Fruit fly (Drosophila melanogaster) whole organism, embryonic: ENCODE measurements around the gene CG5516.
A peak's percentile ranks its signal among the peaks of the same experiment; 100 is the strongest.

Source experiments
- Antp ChIP-seq: fragments of 200-800 bp; sonication (Bioruptor generic); optimal IDR thresholded peaks from 3 replicates; lab custom pipeline; 2016; ENCODE audit warnings: missing biosample characterization, missing genetic modification characterization
- BEAF-32 ChIP-seq: fragments of 200-800 bp; sonication (Bioruptor generic); optimal IDR thresholded peaks from 3 replicates; lab custom pipeline; 2017; ENCODE audit warnings: missing biosample characterization, missing genetic modification characterization, mild to moderate bottlenecking, moderate library complexity, missing genetic modification reagents
- CG10267 ChIP-seq: fragments of 200-800 bp; sonication (Bioruptor generic); optimal IDR thresholded peaks from 2 replicates; lab custom pipeline; 2018; ENCODE audit warnings: missing biosample characterization, mild to moderate bottlenecking, missing genetic modification characterization, moderate library complexity
- CG10462 ChIP-seq: fragments of 200-800 bp; sonication (Bioruptor generic); optimal IDR thresholded peaks from 2 replicates; lab custom pipeline; 2016; ENCODE audit warnings: missing biosample characterization, missing genetic modification characterization
- CG11398 ChIP-seq: fragments of 200-800 bp; sonication (Bioruptor generic); optimal IDR thresholded peaks from 2 replicates; lab custom pipeline; 2016; ENCODE audit warnings: missing biosample characterization, missing genetic modification characterization
- CG13287 ChIP-seq: fragments of 200-800 bp; sonication (Bioruptor generic); IDR thresholded peaks from 2 replicates; pipeline ENCODE4 v1.3.6; 2022; ENCODE audit warnings: missing biosample characterization, missing genetic modification characterization; ENCODE audit not compliant: partially characterized antibody
- CG17328 ChIP-seq: fragments of 200-800 bp; sonication (Bioruptor generic); IDR thresholded peaks from 2 replicates; pipeline ENCODE4 v1.3.6; 2022; ENCODE audit warnings: missing biosample characterization, missing genetic modification characterization
- CG17385 ChIP-seq: fragments of 200-800 bp; sonication (Bioruptor generic); optimal IDR thresholded peaks from 3 replicates; lab custom pipeline; 2018; ENCODE audit warnings: missing biosample characterization, mild to moderate bottlenecking, missing genetic modification characterization
- CG2199 ChIP-seq: fragments of 200-800 bp; sonication (Bioruptor generic); IDR thresholded peaks from 3 replicates; pipeline ENCODE4 v1.3.6; 2022; ENCODE audit warnings: missing biosample characterization, missing genetic modification characterization
- CG2712 ChIP-seq: fragments of 200-800 bp; optimal IDR thresholded peaks from 3 replicates; lab custom pipeline; 2019; ENCODE audit warnings: missing biosample characterization, mild to moderate bottlenecking, missing genetic modification characterization, moderate library complexity
- CG3163 ChIP-seq: fragments of 200-800 bp; sonication (Bioruptor generic); optimal IDR thresholded peaks from 3 replicates; lab custom pipeline; 2016; ENCODE audit warnings: missing biosample characterization, missing genetic modification characterization
- CG32767 ChIP-seq: fragments of 200-800 bp; sonication (Bioruptor generic); IDR thresholded peaks from 2 replicates; pipeline ENCODE4 v1.3.6; 2022; ENCODE audit warnings: missing biosample characterization, missing genetic modification characterization
- CG3407 ChIP-seq: fragments of 200-800 bp; sonication (Bioruptor generic); optimal IDR thresholded peaks from 2 replicates; lab custom pipeline; 2018; ENCODE audit warnings: missing biosample characterization, mild to moderate bottlenecking, missing genetic modification characterization
- CG34224 ChIP-seq: fragments of 200-800 bp; sonication (Bioruptor generic); IDR thresholded peaks from 3 replicates; pipeline ENCODE4 v1.3.6; 2022; ENCODE audit warnings: missing biosample characterization, missing genetic modification characterization; ENCODE audit not compliant: partially characterized antibody
- CG5953 ChIP-seq: fragments of 200-800 bp; sonication (Bioruptor generic); IDR thresholded peaks from 2 replicates; pipeline ENCODE4 v1.3.6; 2022; ENCODE audit warnings: missing biosample characterization, missing genetic modification characterization
- CG8281 ChIP-seq: fragments of 200-800 bp; sonication (Bioruptor generic); optimal IDR thresholded peaks from 2 replicates; lab custom pipeline; 2018; ENCODE audit warnings: missing biosample characterization, mild to moderate bottlenecking, missing genetic modification characterization, moderate library complexity
- CG9215 ChIP-seq: fragments of 200-800 bp; sonication (Bioruptor generic); IDR thresholded peaks from 2 replicates; pipeline ENCODE4 v1.3.6; 2022; ENCODE audit warnings: missing biosample characterization, missing genetic modification characterization
- CG9609 ChIP-seq: fragments of 200-800 bp; sonication (Bioruptor generic); optimal IDR thresholded peaks from 3 replicates; lab custom pipeline; 2016; ENCODE audit warnings: missing biosample characterization, missing genetic modification characterization
- Dfd ChIP-seq, 2 experiments: fragments of >200 bp; optimal IDR thresholded peaks; 2 replicates each; lab custom pipeline; 2017; ENCODE audit warnings: missing biosample characterization in 2 of 2, missing genetic modification characterization in 2 of 2
- H15 ChIP-seq: fragments of 200-800 bp; sonication (Bioruptor generic); IDR thresholded peaks from 3 replicates; pipeline ENCODE4 v1.3.6; 2022; ENCODE audit warnings: missing biosample characterization, missing genetic modification characterization
- HHEX ChIP-seq: fragments of 200-800 bp; sonication (Bioruptor generic); optimal IDR thresholded peaks from 3 replicates; lab custom pipeline; 2017; ENCODE audit warnings: missing biosample characterization, mild to moderate bottlenecking, missing genetic modification characterization, missing genetic modification reagents
- HLH54F ChIP-seq: fragments of 200-800 bp; sonication (Bioruptor generic); optimal IDR thresholded peaks from 3 replicates; lab custom pipeline; 2016; ENCODE audit warnings: missing biosample characterization, missing genetic modification characterization
- Hr78 ChIP-seq, 2 experiments: fragments of 200-800 bp in 1 of 2; fragments of >200 bp in 1 of 2; sonication (Bioruptor generic) in 1 of 2; optimal IDR thresholded peaks; 2 replicates each; lab custom pipeline; 2017 to 2019; ENCODE audit warnings: missing biosample characterization in 2 of 2, missing genetic modification characterization in 2 of 2, mild to moderate bottlenecking in 1 of 2, moderate library complexity in 1 of 2
- Myb ChIP-seq: fragments of 200-800 bp; sonication (Bioruptor generic); optimal IDR thresholded peaks from 2 replicates; lab custom pipeline; 2016; ENCODE audit warnings: missing biosample characterization, missing genetic modification characterization
- abd-A ChIP-seq: fragments of 200-800 bp; sonication (Bioruptor generic); optimal IDR thresholded peaks from 3 replicates; lab custom pipeline; 2019; ENCODE audit warnings: missing biosample characterization, mild to moderate bottlenecking, missing genetic modification characterization, moderate library complexity
- amos ChIP-seq: fragments of 200-800 bp; sonication (Bioruptor generic); IDR thresholded peaks from 2 replicates; pipeline ENCODE4 v1.3.6; 2022; ENCODE audit warnings: missing biosample characterization, missing genetic modification characterization; ENCODE audit not compliant: partially characterized antibody
- ato ChIP-seq: fragments of 200-800 bp; sonication (Bioruptor generic); IDR thresholded peaks from 2 replicates; pipeline ENCODE4 v1.3.6; 2022; ENCODE audit warnings: missing biosample characterization, missing genetic modification characterization; ENCODE audit not compliant: partially characterized antibody
- cad ChIP-seq: fragments of >200 bp; optimal IDR thresholded peaks from 2 replicates; lab custom pipeline; 2017; ENCODE audit warnings: missing biosample characterization, missing genetic modification characterization
- cg ChIP-seq: fragments of 200-800 bp; sonication (Bioruptor generic); optimal IDR thresholded peaks from 3 replicates; lab custom pipeline; 2019; ENCODE audit warnings: missing biosample characterization, mild to moderate bottlenecking, missing genetic modification characterization, moderate library complexity
- dan ChIP-seq: fragments of 200-800 bp; sonication (Bioruptor generic); IDR thresholded peaks from 2 replicates; pipeline ENCODE4 v1.3.6; 2022; ENCODE audit warnings: missing biosample characterization, missing genetic modification characterization
- dmrt99B ChIP-seq: fragments of 200-800 bp; sonication (Bioruptor generic); optimal IDR thresholded peaks from 2 replicates; lab custom pipeline; 2018; ENCODE audit warnings: missing biosample characterization, mild to moderate bottlenecking, missing genetic modification characterization, moderate library complexity
- dpn ChIP-seq, 2 experiments: fragments of 200-800 bp; sonication (Bioruptor generic); optimal IDR thresholded peaks; 3 replicates each; lab custom pipeline; 2016; ENCODE audit warnings: missing biosample characterization in 2 of 2, missing genetic modification characterization in 2 of 2
- fu2 ChIP-seq: fragments of 200-800 bp; sonication (Bioruptor generic); optimal IDR thresholded peaks from 2 replicates; lab custom pipeline; 2016; ENCODE audit warnings: missing biosample characterization, missing genetic modification characterization
- gcm ChIP-seq: fragments of 200-800 bp; sonication (Bioruptor generic); optimal IDR thresholded peaks from 2 replicates; lab custom pipeline; 2019; ENCODE audit warnings: missing biosample characterization, mild to moderate bottlenecking, missing genetic modification characterization, moderate library complexity
- luna ChIP-seq: fragments of 200-800 bp; sonication (Bioruptor generic); optimal IDR thresholded peaks from 2 replicates; lab custom pipeline; 2016; ENCODE audit warnings: missing biosample characterization, missing genetic modification characterization
- mirr ChIP-seq: fragments of 200-800 bp; sonication (Bioruptor generic); optimal IDR thresholded peaks from 3 replicates; lab custom pipeline; 2018; ENCODE audit warnings: missing biosample characterization, mild to moderate bottlenecking, missing genetic modification characterization
- nerfin-1 ChIP-seq: fragments of 200-800 bp; sonication (Bioruptor generic); optimal IDR thresholded peaks from 3 replicates; lab custom pipeline; 2019; ENCODE audit warnings: missing biosample characterization, mild to moderate bottlenecking, missing genetic modification characterization, moderate library complexity
- nmo ChIP-seq: fragments of 200-800 bp; sonication (Bioruptor generic); optimal IDR thresholded peaks from 2 replicates; lab custom pipeline; 2018; ENCODE audit warnings: missing biosample characterization, mild to moderate bottlenecking, missing genetic modification characterization, moderate library complexity
- sc ChIP-seq, 3 experiments: fragments of >200 bp in 2 of 3; fragments of 200-800 bp in 1 of 3; sonication (Bioruptor generic) in 1 of 3; optimal IDR thresholded peaks; 2 replicates in 2 of 3; 3 replicates in 1 of 3; lab custom pipeline; 2017; ENCODE audit warnings: mild to moderate bottlenecking in 1 of 3, missing biosample characterization in 1 of 3, missing genetic modification characterization in 1 of 3, missing genetic modification reagents in 1 of 3
- sisA ChIP-seq: fragments of 200-800 bp; sonication (Bioruptor generic); IDR thresholded peaks from 2 replicates; pipeline ENCODE4 v1.3.6; 2022; ENCODE audit warnings: missing biosample characterization, missing genetic modification characterization
- slbo ChIP-seq: fragments of 200-800 bp; sonication (Bioruptor generic); IDR thresholded peaks from 2 replicates; pipeline ENCODE4 v1.3.6; 2022; ENCODE audit warnings: missing biosample characterization, missing genetic modification characterization
- sr ChIP-seq: fragments of 200-800 bp; sonication (Bioruptor generic); IDR thresholded peaks from 3 replicates; pipeline ENCODE4 v1.3.6; 2022; ENCODE audit warnings: missing biosample characterization, missing genetic modification characterization
- vvl ChIP-seq: fragments of 200-800 bp; sonication (Bioruptor generic); IDR thresholded peaks from 2 replicates; pipeline ENCODE4 v1.3.6; 2022; ENCODE audit warnings: missing biosample characterization, missing genetic modification characterization

Gene CG5516

dm6 chr3R:15920751-15921156 lies 42.9 kb upstream of the CG5516 start, which contains the start of gene Fbxl7 (continued):
- TF ChIP-seq cad (GFP tag; lab: Kevin White, UChicago), result no peak
- no peak for TF ChIP-seq CG5953
- TF ChIP-seq CG10462 (GFP tag; lab: Kevin White, UChicago), result no peak
- TF ChIP-seq Hr78 (GFP tag; optimal IDR thresholded peaks at IDR 0.05; lab: Kevin White, UChicago), result no peak
- no peak for TF ChIP-seq HHEX (GFP tag; lab: Kevin White, UChicago)
- TF ChIP-seq Antp (GFP tag; lab: Kevin White, UChicago), result no peak
- TF ChIP-seq cg (GFP tag; lab: Kevin White, UChicago), result peak; percentile 96
- no peak for TF ChIP-seq sisA (GFP tag; lab: Robert Waterston, UW)
- TF ChIP-seq nerfin-1, result no peak
- peak; percentile 78; the same call in 1 of the 3 replicates for TF ChIP-seq CG2199
- TF ChIP-seq dpn (GFP tag; optimal IDR thresholded peaks at IDR 0.05; lab: Kevin White, UChicago), result peak in 1 of 2 experiments; percentile 3
- peak; percentile 95 for TF ChIP-seq CG3163 (GFP tag; lab: Kevin White, UChicago)
- TF ChIP-seq CG10267 (tag; lab: Kevin White, UChicago), result no peak
- TF ChIP-seq Dfd (GFP tag; optimal IDR thresholded peaks at IDR 0.05; lab: Kevin White, UChicago), result no peak
- peak; percentile 62 for TF ChIP-seq CG9215 (GFP tag; lab: Robert Waterston, UW)
- peak; percentile 16 for TF ChIP-seq gcm (GFP tag; lab: Kevin White, UChicago)
- TF ChIP-seq H15 (GFP tag; lab: Robert Waterston, UW), result no peak
- TF ChIP-seq luna (GFP tag; lab: Kevin White, UChicago), result no peak
- no peak for TF ChIP-seq mirr (GFP tag; lab: Kevin White, UChicago)
- TF ChIP-seq dan, result no peak
- no peak for TF ChIP-seq CG3407
- peak; percentile 8 for TF ChIP-seq abd-A (tag; lab: Kevin White, UChicago)
- TF ChIP-seq CG34224 (GFP tag; lab: Robert Waterston, UW), result no peak
- 0 out of 2 replicates have a peak, but pooled peaks have one; percentile 51 for TF ChIP-seq ato (GFP tag; lab: Robert Waterston, UW)
- TF ChIP-seq amos (GFP tag; lab: Robert Waterston, UW), result peak; percentile 35
- no peak for TF ChIP-seq sc (optimal IDR thresholded peaks at IDR 0.05; lab: Kevin White, UChicago)
- no peak for TF ChIP-seq sc (GFP tag; optimal IDR thresholded peaks at IDR 0.05; lab: Kevin White, UChicago)
- no peak for TF ChIP-seq CG9609 (GFP tag; lab: Kevin White, UChicago)
- TF ChIP-seq dmrt99B (tag; lab: Kevin White, UChicago), result no peak
- no peak for TF ChIP-seq CG8281 (tag; lab: Kevin White, UChicago)
- peak; percentile 13 for TF ChIP-seq nmo (GFP tag; lab: Kevin White, UChicago)
- no peak for TF ChIP-seq HLH54F (GFP tag; lab: Kevin White, UChicago)
- peak; percentile 61; the same call in 2 of the 3 replicates for TF ChIP-seq sr
- TF ChIP-seq slbo, result peak; percentile 22; the same call in 1 of the 2 replicates
- no peak for TF ChIP-seq fu2 (GFP tag; lab: Kevin White, UChicago)
- no peak for TF ChIP-seq CG17385
- peak; percentile 4 for TF ChIP-seq CG2712 (tag; lab: Kevin White, UChicago)
- peak; percentile 61 for TF ChIP-seq vvl (GFP tag; lab: Robert Waterston, UW)
- peak; percentile 11; the same call in 1 of the 2 replicates for TF ChIP-seq CG13287 (GFP tag; lab: Robert Waterston, UW)
- TF ChIP-seq CG32767 (GFP tag; lab: Robert Waterston, UW), result peak; percentile 36; the same call in 1 of the 2 replicates
- no peak for TF ChIP-seq Myb (GFP tag; lab: Kevin White, UChicago)
- no peak for TF ChIP-seq BEAF-32 (GFP tag; lab: Kevin White, UChicago)
- 0 out of 2 replicates have a peak, but pooled peaks have one; percentile 18 for TF ChIP-seq CG17328
- TF ChIP-seq CG11398 (GFP tag; lab: Kevin White, UChicago), result no peak
- TF ChIP-seq, all 482 proteins: peak for 86
